Fruit fly (Drosophila melanogaster) whole organism, embryonic: ENCODE results near the gene CG9289.

ENCODE experiments used
- CG11696 ChIP-seq: fragments of 200-800 bp; sonication (Bioruptor generic); IDR thresholded peaks from 2 replicates; pipeline ENCODE4 v1.3.6; 2022; ENCODE audit warnings: missing biosample characterization, missing genetic modification characterization
- jumu ChIP-seq: fragments of 200-800 bp; sonication (Bioruptor generic); optimal IDR thresholded peaks from 3 replicates; lab custom pipeline; 2016; ENCODE audit warnings: missing biosample characterization, missing genetic modification characterization

dm6 chr2L:8659549-8659948 lies 24.6 kb downstream of the CG9289 start:
- no peak for TF ChIP-seq jumu (GFP tag; lab: Kevin White, UChicago)
- no peak for TF ChIP-seq CG11696 (GFP tag; lab: Robert Waterston, UW)
